Fruit fly (Drosophila melanogaster): Measurements from ENCODE around the gene CG44008.

- no peak for TF ChIP-seq CG3919 (GFP tag; optimal IDR thresholded peaks at IDR 0.05)
- no peak for TF ChIP-seq Ets96B (tag; optimal IDR thresholded peaks at IDR 0.05)
- TF ChIP-seq CG10669 (GFP tag; optimal IDR thresholded peaks at IDR 0.05): no peak
- no peak for TF ChIP-seq CG6854 (GFP tag; optimal IDR thresholded peaks at IDR 0.05)
- no peak for TF ChIP-seq CG7368 (GFP tag; optimal IDR thresholded peaks at IDR 0.05)
Measured at dm6 chr2L:11853130-11853529, 10.9 kb upstream of the CG44008 start, which contains the start of gene CG42751.
